Fruit fly (Drosophila melanogaster) whole organism, embryonic: ENCODE results near the gene CG32074.

ENCODE experiments used
- CG1024 ChIP-seq: fragments of 200-800 bp; sonication (Bioruptor generic); IDR thresholded peaks from 2 replicates; pipeline ENCODE4 v1.3.6; 2022; ENCODE audit warnings: missing biosample characterization, missing genetic modification characterization
- CG11723 ChIP-seq: fragments of 200-800 bp; sonication (Bioruptor generic); optimal IDR thresholded peaks from 2 replicates; lab custom pipeline; 2017; ENCODE audit warnings: missing biosample characterization, mild to moderate bottlenecking, missing genetic modification characterization
- CG13123 ChIP-seq: fragments of 200-800 bp; sonication (Bioruptor generic); optimal IDR thresholded peaks from 2 replicates; lab custom pipeline; 2016; ENCODE audit warnings: missing biosample characterization, missing genetic modification characterization
- CG15269 ChIP-seq: fragments of 200-800 bp; sonication (Bioruptor generic); optimal IDR thresholded peaks from 2 replicates; lab custom pipeline; 2018; ENCODE audit warnings: missing biosample characterization, mild to moderate bottlenecking, missing genetic modification characterization, moderate library complexity
- CG16813 ChIP-seq: fragments of 200-800 bp; sonication (Bioruptor generic); IDR thresholded peaks from 3 replicates; pipeline ENCODE4 v1.3.6; 2022; ENCODE audit warnings: missing biosample characterization, missing genetic modification characterization; ENCODE audit not compliant: partially characterized antibody
- CG17612 ChIP-seq: fragments of 200-800 bp; sonication (Bioruptor generic); IDR thresholded peaks from 2 replicates; pipeline ENCODE4 v1.3.6; 2022; ENCODE audit warnings: missing biosample characterization, missing genetic modification characterization
- CG1832 ChIP-seq: fragments of 200-800 bp; sonication (Bioruptor generic); optimal IDR thresholded peaks from 2 replicates; lab custom pipeline; 2017; ENCODE audit warnings: missing biosample characterization, mild to moderate bottlenecking, missing genetic modification characterization, inconsistent platforms
- CG18599 ChIP-seq: fragments of 200-800 bp; sonication (Bioruptor generic); optimal IDR thresholded peaks from 3 replicates; lab custom pipeline; 2017; ENCODE audit warnings: missing biosample characterization, missing genetic modification characterization, mild to moderate bottlenecking, moderate library complexity, missing genetic modification reagents
- CG18619 ChIP-seq: fragments of 200-800 bp; sonication (Bioruptor generic); optimal IDR thresholded peaks from 3 replicates; lab custom pipeline; 2017; ENCODE audit warnings: missing biosample characterization, mild to moderate bottlenecking, missing genetic modification characterization
- CG2120 ChIP-seq: fragments of 200-800 bp; sonication (Bioruptor generic); optimal IDR thresholded peaks from 3 replicates; lab custom pipeline; 2016; ENCODE audit warnings: missing biosample characterization, missing genetic modification characterization
- CG30403 ChIP-seq: fragments of 200-800 bp; sonication (Bioruptor generic); optimal IDR thresholded peaks from 3 replicates; lab custom pipeline; 2016; ENCODE audit warnings: missing biosample characterization, missing genetic modification characterization
- CG32532 ChIP-seq: fragments of 200-800 bp; sonication (Bioruptor generic); IDR thresholded peaks from 2 replicates; pipeline ENCODE4 v1.3.6; 2022; ENCODE audit warnings: missing biosample characterization, missing genetic modification characterization
- CG33213 ChIP-seq: fragments of 200-800 bp; sonication (Bioruptor generic); optimal IDR thresholded peaks from 3 replicates; lab custom pipeline; 2016; ENCODE audit warnings: missing biosample characterization, missing genetic modification characterization
- CG3995 ChIP-seq: fragments of 200-800 bp; sonication (Bioruptor generic); optimal IDR thresholded peaks from 3 replicates; lab custom pipeline; 2016; ENCODE audit warnings: missing biosample characterization, missing genetic modification characterization
- CG4360 ChIP-seq: fragments of 200-800 bp; sonication (Bioruptor generic); IDR thresholded peaks from 2 replicates; pipeline ENCODE4 v1.3.6; 2022; ENCODE audit warnings: missing biosample characterization, missing genetic modification characterization
- CG4424 ChIP-seq: fragments of 200-800 bp; sonication (Bioruptor generic); optimal IDR thresholded peaks from 3 replicates; lab custom pipeline; 2016; ENCODE audit warnings: missing biosample characterization, missing genetic modification characterization
- CG6654 ChIP-seq: fragments of 200-800 bp; sonication (Bioruptor generic); optimal IDR thresholded peaks from 2 replicates; lab custom pipeline; 2017; ENCODE audit warnings: missing biosample characterization, mild to moderate bottlenecking, missing genetic modification characterization
- CG7839 ChIP-seq: fragments of 200-800 bp; sonication (Bioruptor generic); optimal IDR thresholded peaks from 3 replicates; lab custom pipeline; 2018; ENCODE audit warnings: missing biosample characterization, mild to moderate bottlenecking, missing genetic modification characterization, moderate library complexity
- Hmr ChIP-seq: fragments of 200-800 bp; sonication (Bioruptor generic); optimal IDR thresholded peaks from 3 replicates; lab custom pipeline; 2017; ENCODE audit warnings: mild to moderate bottlenecking, missing biosample characterization, missing genetic modification reagents, missing genetic modification characterization
- Med ChIP-seq: fragments of 200-800 bp; sonication (Bioruptor generic); peaks from one replicate; lab custom pipeline; 2016; ENCODE audit warnings: missing biosample characterization, missing genetic modification characterization, mild to moderate bottlenecking, inconsistent platforms, moderate library complexity
- NFAT ChIP-seq: fragments of 200-800 bp; sonication (Bioruptor generic); IDR thresholded peaks from 2 replicates; pipeline ENCODE4 v1.3.6; 2022; ENCODE audit warnings: missing biosample characterization, missing genetic modification characterization
- Oaz ChIP-seq: fragments of 200-800 bp; sonication (Bioruptor generic); IDR thresholded peaks from 2 replicates; pipeline ENCODE4 v1.3.6; 2022; ENCODE audit warnings: missing biosample characterization, missing genetic modification characterization
- Usf ChIP-seq: fragments of 200-800 bp; sonication (Bioruptor generic); optimal IDR thresholded peaks from 2 replicates; lab custom pipeline; 2017; ENCODE audit warnings: missing genotype, missing biosample characterization, missing genetic modification characterization
- YL-1 ChIP-seq: fragments of 200-800 bp; sonication (Bioruptor generic); optimal IDR thresholded peaks from 3 replicates; lab custom pipeline; 2017; ENCODE audit warnings: missing biosample characterization, mild to moderate bottlenecking, missing genetic modification characterization
- ap ChIP-seq: fragments of 200-800 bp; sonication (Bioruptor generic); IDR thresholded peaks from 2 replicates; pipeline ENCODE4 v1.3.6; 2022; ENCODE audit warnings: missing biosample characterization, missing genetic modification characterization
- ase ChIP-seq: fragments of 200-800 bp; sonication (Bioruptor generic); IDR thresholded peaks from 3 replicates; pipeline ENCODE4 v1.3.6; 2022; ENCODE audit warnings: missing biosample characterization, missing genetic modification characterization
- bbx ChIP-seq: fragments of 200-800 bp; sonication (Bioruptor generic); IDR thresholded peaks from 2 replicates; pipeline ENCODE4 v1.3.6; 2022; ENCODE audit warnings: missing biosample characterization, missing genetic modification characterization; ENCODE audit not compliant: partially characterized antibody
- caup ChIP-seq: fragments of 200-800 bp; sonication (Bioruptor generic); optimal IDR thresholded peaks from 3 replicates; lab custom pipeline; 2017; ENCODE audit warnings: missing biosample characterization, mild to moderate bottlenecking, missing genetic modification characterization, moderate library complexity; ENCODE audit not compliant: severe bottlenecking
- cwo ChIP-seq: fragments of 200-800 bp; sonication (Bioruptor generic); optimal IDR thresholded peaks from 3 replicates; lab custom pipeline; 2017; ENCODE audit warnings: missing biosample characterization, missing genetic modification characterization, mild to moderate bottlenecking, moderate library complexity, missing genetic modification reagents
- gem ChIP-seq: fragments of 200-800 bp; sonication (Bioruptor generic); optimal IDR thresholded peaks from 2 replicates; lab custom pipeline; 2019; ENCODE audit warnings: missing biosample characterization, mild to moderate bottlenecking, missing genetic modification characterization, moderate library complexity
- grau ChIP-seq: fragments of 200-800 bp; optimal IDR thresholded peaks from 3 replicates; lab custom pipeline; 2019; ENCODE audit warnings: missing biosample characterization, mild to moderate bottlenecking, missing genetic modification characterization, moderate library complexity
- insv ChIP-seq, 2 experiments: fragments of 200-800 bp; sonication (Bioruptor generic); optimal IDR thresholded peaks; 3 replicates each; lab custom pipeline; 2016 to 2018; ENCODE audit warnings: missing biosample characterization in 2 of 2, missing genetic modification characterization in 2 of 2
- ken ChIP-seq: fragments of 200-800 bp; sonication (Bioruptor generic); IDR thresholded peaks from 3 replicates; pipeline ENCODE4 v1.3.6; 2022; ENCODE audit warnings: missing biosample characterization, missing genetic modification characterization
- pfk ChIP-seq: fragments of 200-800 bp; sonication (Bioruptor generic); optimal IDR thresholded peaks from 2 replicates; lab custom pipeline; 2018; ENCODE audit warnings: missing biosample characterization, mild to moderate bottlenecking, missing genetic modification characterization, moderate library complexity
- phol ChIP-seq: fragments of 200-800 bp; sonication (Bioruptor generic); optimal IDR thresholded peaks from 3 replicates; lab custom pipeline; 2018; ENCODE audit warnings: missing biosample characterization, mild to moderate bottlenecking, missing genetic modification characterization, moderate library complexity
- ro ChIP-seq: fragments of 200-800 bp; sonication (Bioruptor generic); IDR thresholded peaks from 2 replicates; pipeline ENCODE4 v1.3.6; 2022; ENCODE audit warnings: missing biosample characterization, missing genetic modification characterization
- scrt ChIP-seq: fragments of 200-800 bp; sonication (Bioruptor generic); optimal IDR thresholded peaks from 2 replicates; lab custom pipeline; 2018; ENCODE audit warnings: missing biosample characterization, mild to moderate bottlenecking, missing genetic modification characterization, moderate library complexity
- sqz ChIP-seq: fragments of 200-800 bp; sonication (Bioruptor generic); optimal IDR thresholded peaks from 3 replicates; lab custom pipeline; 2018; ENCODE audit warnings: missing biosample characterization, mild to moderate bottlenecking, missing genetic modification characterization
- ssp ChIP-seq: fragments of 200-800 bp; sonication (Bioruptor generic); IDR thresholded peaks from 2 replicates; pipeline ENCODE4 v1.3.6; 2022; ENCODE audit warnings: missing biosample characterization, missing genetic modification characterization
- stwl ChIP-seq: fragments of 200-800 bp; sonication (Bioruptor generic); optimal IDR thresholded peaks from 3 replicates; lab custom pipeline; 2018; ENCODE audit warnings: missing biosample characterization, mild to moderate bottlenecking, missing genetic modification characterization, moderate library complexity
- tgo ChIP-seq: fragments of 200-800 bp; sonication (Bioruptor generic); IDR thresholded peaks from 3 replicates; pipeline ENCODE4 v1.3.6; 2022; ENCODE audit warnings: missing biosample characterization, missing genetic modification characterization
- trem ChIP-seq: fragments of 200-800 bp; optimal IDR thresholded peaks from 3 replicates; lab custom pipeline; 2019; ENCODE audit warnings: missing biosample characterization, mild to moderate bottlenecking, missing genetic modification characterization, moderate library complexity
- tup ChIP-seq: fragments of 200-800 bp; sonication (Bioruptor generic); optimal IDR thresholded peaks from 2 replicates; lab custom pipeline; 2016; ENCODE audit warnings: missing biosample characterization, mild to moderate bottlenecking, missing genetic modification characterization, moderate library complexity
- yki ChIP-seq: fragments of >200 bp; optimal IDR thresholded peaks from 3 replicates; lab custom pipeline; 2018
- zfh1 ChIP-seq: fragments of 200-800 bp; sonication (Bioruptor generic); IDR thresholded peaks from 3 replicates; pipeline ENCODE4 v1.3.6; 2022; ENCODE audit warnings: missing biosample characterization, missing genetic modification characterization

CG32074 gene

DNA sequence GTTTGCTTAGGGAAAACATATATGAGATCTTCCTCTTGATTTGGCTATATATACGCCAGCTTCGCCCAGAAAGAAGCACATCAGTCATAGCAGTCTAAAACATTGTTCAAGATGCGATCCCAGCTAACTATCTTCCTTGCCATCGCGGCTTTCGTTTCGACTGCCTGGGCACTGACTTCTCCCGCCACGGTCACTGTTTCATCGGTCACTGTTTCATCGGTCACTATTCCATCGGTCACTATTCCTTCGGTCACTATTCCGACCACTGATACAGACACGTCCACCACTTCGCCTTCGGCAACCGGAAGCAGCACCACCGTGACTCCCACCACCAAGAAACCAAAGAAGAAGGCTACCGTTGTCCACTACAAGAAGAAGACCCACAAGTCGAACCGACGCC lies 2.8 kb upstream of the CG32074 start, which contains the start of gene CG14143:
TSS of gene CG14143 (plus strand) at position 102 of the 400 bp plus-strand sequence.
- TF ChIP-seq CG3995 (GFP tag; lab: Kevin White, UChicago) (peak; percentile 91), zfh1 (GFP tag; lab: Robert Waterston, UW) (0 out of 3 replicates have a peak, but pooled peaks have one; percentile 44), CG16813 (0 out of 3 replicates have a peak, but pooled peaks have one; percentile 14), Med (peak; percentile 24), ro (GFP tag; lab: Robert Waterston, UW) (0 out of 2 replicates have a peak, but pooled peaks have one; percentile 18), pfk (GFP tag; lab: Kevin White, UChicago) (peak; percentile 67)

- no peak for TF ChIP-seq CG17612 (GFP tag; lab: Robert Waterston, UW)
- no peak for TF ChIP-seq tgo (GFP tag; lab: Robert Waterston, UW)
- no peak for TF ChIP-seq stwl (tag; lab: Kevin White, UChicago)
- no peak for TF ChIP-seq tup (GFP tag; lab: Kevin White, UChicago)
- no peak for TF ChIP-seq yki (lab: Kevin White, UChicago)
- TF ChIP-seq ssp: no peak
- no peak for TF ChIP-seq ken (GFP tag; lab: Robert Waterston, UW)
- TF ChIP-seq YL-1 (GFP tag; lab: Kevin White, UChicago): no peak
- TF ChIP-seq CG11723 (GFP tag; lab: Kevin White, UChicago): no peak
These were observed 1.6 kb downstream of the CG32074 start, which contains the start of gene nol for dm6 chr3L:11130535-11130934. Gene nol, plus strand, starts transcription at chr3L:11130835.

- peak; percentile 29; the same call in 1 of the 2 replicates for TF ChIP-seq bbx (GFP tag; lab: Robert Waterston, UW)
- TF ChIP-seq CG4424 (GFP tag; lab: Kevin White, UChicago): peak; percentile 3
- TF ChIP-seq sqz: no peak
- no peak for TF ChIP-seq ase (GFP tag; lab: Robert Waterston, UW)
- TF ChIP-seq gem: peak; percentile 43
- no peak for TF ChIP-seq Usf (GFP tag; lab: Kevin White, UChicago)
- peak; percentile 81 for TF ChIP-seq grau (tag; lab: Kevin White, UChicago)
- TF ChIP-seq ap (GFP tag; lab: Robert Waterston, UW): no peak
- no peak for TF ChIP-seq CG1024 (GFP tag; lab: Robert Waterston, UW)
- TF ChIP-seq CG4360: no peak
- TF ChIP-seq Hmr (GFP tag; lab: Kevin White, UChicago): no peak
- peak; percentile 95 for TF ChIP-seq CG6654 (GFP tag; lab: Kevin White, UChicago)
- TF ChIP-seq CG15269 (tag; lab: Kevin White, UChicago): no peak
- no peak for TF ChIP-seq CG33213 (GFP tag; lab: Kevin White, UChicago)
- peak; percentile 58 for TF ChIP-seq CG2120 (GFP tag; lab: Kevin White, UChicago)
- TF ChIP-seq NFAT (GFP tag; lab: Robert Waterston, UW): 0 out of 2 replicates have a peak, but pooled peaks have one; percentile 16
- no peak for TF ChIP-seq CG13123 (GFP tag; lab: Kevin White, UChicago)
- TF ChIP-seq trem (tag; lab: Kevin White, UChicago): peak; percentile 55
- TF ChIP-seq phol (tag; lab: Kevin White, UChicago): peak; percentile 19
- TF ChIP-seq CG30403 (GFP tag; lab: Kevin White, UChicago): no peak
- TF ChIP-seq cwo (GFP tag; lab: Kevin White, UChicago): peak; percentile 96
- no peak for TF ChIP-seq CG18619
- peak; percentile 39 for TF ChIP-seq CG18599 (GFP tag; lab: Kevin White, UChicago)
- TF ChIP-seq CG1832 (GFP tag; lab: Kevin White, UChicago): no peak
- peak; percentile 22 for TF ChIP-seq caup (GFP tag; lab: Kevin White, UChicago)
- TF ChIP-seq scrt: peak; percentile 40
- TF ChIP-seq Oaz (GFP tag; lab: Robert Waterston, UW): no peak
- peak; percentile 50 to 90 for TF ChIP-seq insv (GFP tag; optimal IDR thresholded peaks at IDR 0.05; lab: Kevin White, UChicago)
- no peak for TF ChIP-seq CG7839
- TF ChIP-seq CG32532 (GFP tag; lab: Robert Waterston, UW): peak; percentile 54
These were observed 6.2 kb downstream of the CG32074 start for dm6 chr3L:11125636-11126532.
